Fruit fly (Drosophila melanogaster): ENCODE measurements around the gene CG14079.

Gene CG14079

dm6 chr3L:19097665-19098082, at the start of gene CG14079, which contains the start of gene Naxd:
Gene CG14079 (plus strand): TSS chr3L:19097999.
Gene Naxd (minus strand): TSS chr3L:19097709.
- no peak for TF ChIP-seq noc (tag; optimal IDR thresholded peaks at IDR 0.05)

dm6 chr3L:19048257-19048656, 49.5 kb upstream of the CG14079 start:
- TF ChIP-seq noc (tag; optimal IDR thresholded peaks at IDR 0.05), result no peak

- no peak for TF ChIP-seq noc (tag; optimal IDR thresholded peaks at IDR 0.05)
Measured at dm6 chr3L:19048761-19049160, 49.0 kb upstream of the CG14079 start.

- no peak for TF ChIP-seq noc (tag; optimal IDR thresholded peaks at IDR 0.05)
Measured at dm6 chr3L:19049669-19050510, 47.9 kb upstream of the CG14079 start.

dm6 chr3L:19051926-19052325, 45.9 kb upstream of the CG14079 start, which contains the start of gene Acp76A:
Gene Acp76A (minus strand): TSS chr3L:19052026.
- no peak for TF ChIP-seq noc (tag; optimal IDR thresholded peaks at IDR 0.05)

- TF ChIP-seq noc (tag; optimal IDR thresholded peaks at IDR 0.05), result no peak
Measured at dm6 chr3L:19053339-19053818, 44.4 kb upstream of the CG14079 start, which contains the start of gene CG43407. Gene CG43407 (minus strand): TSS chr3L:19053389.

- no peak for TF ChIP-seq noc (tag; optimal IDR thresholded peaks at IDR 0.05)
Measured at dm6 chr3L:19054266-19054665, 43.5 kb upstream of the CG14079 start.

dm6 chr3L:19055064-19055463, 42.7 kb upstream of the CG14079 start:
- TF ChIP-seq noc (tag; optimal IDR thresholded peaks at IDR 0.05), result no peak

dm6 chr3L:19056857-19057324, 40.9 kb upstream of the CG14079 start:
- TF ChIP-seq noc (tag; optimal IDR thresholded peaks at IDR 0.05), result no peak

- TF ChIP-seq noc (tag; optimal IDR thresholded peaks at IDR 0.05), result no peak
Measured at dm6 chr3L:19058824-19059223, 39.0 kb upstream of the CG14079 start.

dm6 chr3L:19062472-19063409, 35.1 kb upstream of the CG14079 start, which contains the start of the genes Ugt316A1 and Sfxn2:
Gene Ugt316A1 (minus strand): TSS chr3L:19062816.
Gene Sfxn2 (plus strand): TSS chr3L:19063165.
- TF ChIP-seq noc (tag; optimal IDR thresholded peaks at IDR 0.05), result no peak

- TF ChIP-seq noc (tag; optimal IDR thresholded peaks at IDR 0.05), result no peak
Measured at dm6 chr3L:19063410-19063752, 34.4 kb upstream of the CG14079 start.

- TF ChIP-seq noc (tag; optimal IDR thresholded peaks at IDR 0.05), result no peak
Measured at dm6 chr3L:19071173-19071844, 26.5 kb upstream of the CG14079 start.

- TF ChIP-seq noc (tag; optimal IDR thresholded peaks at IDR 0.05), result peak; percentile 48
Measured at dm6 chr3L:19072177-19072603, 25.6 kb upstream of the CG14079 start.
